Fruit fly (Drosophila melanogaster) whole organism: ENCODE results near the gene CG34280.

Source experiments
- CG8478 ChIP-seq: fragments of >200 bp; optimal IDR thresholded peaks from 2 replicates; lab custom pipeline; 2018; ENCODE audit warnings: inconsistent platforms
- psq ChIP-seq: fragments of >200 bp; optimal IDR thresholded peaks from 2 replicates; lab custom pipeline; 2017
- usp ChIP-seq: fragments of >200 bp; optimal IDR thresholded peaks from 2 replicates; lab custom pipeline; 2017; ENCODE audit warnings: missing biosample characterization, missing genetic modification characterization, mixed read lengths

DNA sequence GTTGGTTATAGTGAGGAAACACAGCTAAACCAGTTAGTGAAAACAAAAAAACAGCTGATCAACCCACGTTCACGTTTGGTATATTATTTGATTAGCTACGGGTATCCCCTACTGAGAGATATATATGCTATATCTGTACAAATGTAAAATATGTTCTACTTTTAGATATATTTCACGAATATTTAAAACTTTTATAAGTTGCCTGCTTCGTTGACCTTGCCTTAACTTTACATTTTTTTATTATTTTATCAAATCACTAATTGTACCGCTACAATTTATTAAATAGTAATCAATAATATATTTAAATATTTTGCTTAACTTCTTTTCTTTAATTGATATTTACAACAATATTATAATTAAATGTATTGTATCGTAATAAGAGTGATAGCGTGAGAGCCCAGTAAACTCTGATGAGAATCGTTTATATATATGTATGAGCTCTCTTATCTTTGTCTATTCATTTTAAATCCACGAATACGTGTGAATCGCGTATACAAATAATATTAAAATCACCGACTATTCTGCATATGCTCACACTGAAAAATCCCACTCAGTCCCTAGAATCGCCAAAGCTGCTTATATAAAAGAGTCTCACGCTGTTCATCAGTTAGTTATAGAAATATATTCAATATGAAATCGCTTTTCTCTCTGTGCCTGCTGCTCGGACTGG, 9.1 kb upstream of the CG34280 start, which contains the start of gene CG42821:
- TF ChIP-seq CG8478 = no peak
- no peak for TF ChIP-seq usp (GFP tag; lab: Kevin White, UChicago)
- no peak for TF ChIP-seq psq
